Worm (Caenorhabditis elegans) whole organism, mixed stage, embryonic: ENCODE data around the gene nprl-2.

Experiments used
- M03D4.4 ChIP-seq: sonication (generic microtip); optimal IDR thresholded peaks from 2 replicates; lab custom pipeline; 2017; ENCODE audit warnings: mild to moderate bottlenecking, missing genetic modification characterization, missing compliant biosample characterization
- bed-3 ChIP-seq: fragments of 200-800 bp; sonication (Bioruptor generic); optimal IDR thresholded peaks from 3 replicates; lab custom pipeline; 2018; ENCODE audit warnings: mild to moderate bottlenecking, missing genetic modification characterization, moderate library complexity, missing compliant biosample characterization
- blmp-1 ChIP-seq: fragments of 150-350 bp; optimal IDR thresholded peaks from 2 replicates; lab custom pipeline; 2014; ENCODE audit warnings: missing biosample characterization, missing genetic modification characterization
- ceh-39 ChIP-seq: fragments of 150-350 bp; optimal IDR thresholded peaks from 2 replicates; lab custom pipeline; 2014; ENCODE audit warnings: missing biosample characterization, missing genetic modification characterization
- ceh-43 ChIP-seq: fragments of 200-800 bp; sonication (Bioruptor generic); optimal IDR thresholded peaks from 2 replicates; lab custom pipeline; 2018; ENCODE audit warnings: mild to moderate bottlenecking, missing genetic modification characterization, moderate library complexity, missing compliant biosample characterization
- ceh-83 ChIP-seq: fragments of 200-800 bp; sonication (Bioruptor generic); optimal IDR thresholded peaks from 2 replicates; lab custom pipeline; 2018; ENCODE audit warnings: mild to moderate bottlenecking, missing genetic modification characterization, missing compliant biosample characterization
- ces-1 ChIP-seq: fragments of 150-350 bp; optimal IDR thresholded peaks from 2 replicates; lab custom pipeline; 2014; ENCODE audit warnings: missing biosample characterization, missing genetic modification reagents, missing genetic modification characterization
- cnd-1 ChIP-seq: fragments of 200-800 bp; sonication (Bioruptor generic); optimal IDR thresholded peaks from 2 replicates; lab custom pipeline; 2018; ENCODE audit warnings: mild to moderate bottlenecking, missing genetic modification characterization, missing compliant biosample characterization
- drap-1 ChIP-seq: fragments of 200-800 bp; sonication (Bioruptor generic); optimal IDR thresholded peaks from 3 replicates; lab custom pipeline; 2018; ENCODE audit warnings: mild to moderate bottlenecking, missing genetic modification characterization, missing compliant biosample characterization
- elt-3 ChIP-seq: fragments of 150-350 bp; optimal IDR thresholded peaks from 2 replicates; lab custom pipeline; 2014; ENCODE audit warnings: missing biosample characterization, missing genetic modification characterization
- flh-1 ChIP-seq: fragments of 200-800 bp; sonication (Bioruptor generic); optimal IDR thresholded peaks from 2 replicates; lab custom pipeline; 2018; ENCODE audit warnings: mild to moderate bottlenecking, missing genetic modification characterization, moderate library complexity, missing compliant biosample characterization
- ham-2 ChIP-seq: fragments of 200-800 bp; sonication (Bioruptor generic); optimal IDR thresholded peaks from 2 replicates; lab custom pipeline; 2018; ENCODE audit warnings: mild to moderate bottlenecking, missing genetic modification characterization, missing compliant biosample characterization
- hlh-1 ChIP-seq: fragments of 150-350 bp; optimal IDR thresholded peaks from 2 replicates; lab custom pipeline; 2014; ENCODE audit warnings: missing biosample characterization, missing genetic modification reagents, missing genetic modification characterization
- lin-13 ChIP-seq: fragments of 150-350 bp; optimal IDR thresholded peaks from 2 replicates; lab custom pipeline; 2014; ENCODE audit warnings: missing biosample characterization, missing genetic modification characterization
- lin-32 ChIP-seq: fragments of 200-800 bp; sonication (Bioruptor generic); optimal IDR thresholded peaks from 2 replicates; lab custom pipeline; 2018; ENCODE audit warnings: mild to moderate bottlenecking, missing genetic modification characterization, missing compliant biosample characterization
- lsy-2 ChIP-seq: fragments of 150-350 bp; optimal IDR thresholded peaks from 2 replicates; lab custom pipeline; 2014; ENCODE audit warnings: missing biosample characterization, missing genetic modification characterization
- mab-5 ChIP-seq: fragments of 150-350 bp; optimal IDR thresholded peaks from 2 replicates; lab custom pipeline; 2014; ENCODE audit warnings: missing biosample characterization, missing genetic modification characterization
- mep-1 ChIP-seq: fragments of 150-350 bp; optimal IDR thresholded peaks from 2 replicates; lab custom pipeline; 2017; ENCODE audit warnings: missing biosample characterization, missing genetic modification reagents, missing genetic modification characterization, inconsistent platforms
- nhr-12 ChIP-seq: fragments of 150-350 bp; optimal IDR thresholded peaks from 2 replicates; lab custom pipeline; 2014; ENCODE audit warnings: missing biosample characterization, missing genetic modification characterization
- nhr-2 ChIP-seq: fragments of 150-350 bp; optimal IDR thresholded peaks from 2 replicates; lab custom pipeline; 2014; ENCODE audit warnings: missing biosample characterization, missing genetic modification characterization
- nhr-237 ChIP-seq: fragments of 150-350 bp; optimal IDR thresholded peaks from 2 replicates; lab custom pipeline; 2014; ENCODE audit warnings: missing biosample characterization, missing genetic modification characterization
- nhr-28 ChIP-seq: fragments of 150-350 bp; optimal IDR thresholded peaks from 2 replicates; lab custom pipeline; 2014; ENCODE audit warnings: missing biosample characterization, missing genetic modification characterization
- nhr-76 ChIP-seq: sonication (generic microtip); optimal IDR thresholded peaks from 2 replicates; lab custom pipeline; 2017; ENCODE audit warnings: missing biosample characterization, missing genetic modification characterization
- sem-2 ChIP-seq: fragments of 200-800 bp; sonication (Bioruptor generic); optimal IDR thresholded peaks from 2 replicates; lab custom pipeline; 2018; ENCODE audit warnings: mild to moderate bottlenecking, missing genetic modification characterization, missing compliant biosample characterization
- snpc-4 ChIP-seq: fragments of 150-350 bp; optimal IDR thresholded peaks from 2 replicates; lab custom pipeline; 2014; ENCODE audit warnings: missing biosample characterization, missing genetic modification characterization
- sptf-1 ChIP-seq: sonication (generic microtip); optimal IDR thresholded peaks from 2 replicates; lab custom pipeline; 2017; ENCODE audit warnings: mild to moderate bottlenecking, missing genetic modification characterization, moderate library complexity, missing compliant biosample characterization
- unc-120 ChIP-seq: sonication (generic microtip); optimal IDR thresholded peaks from 2 replicates; lab custom pipeline; 2017; ENCODE audit warnings: missing genetic modification characterization, missing compliant biosample characterization; ENCODE audit not compliant: poor library complexity, severe bottlenecking
- unc-39 ChIP-seq: fragments of 150-350 bp; optimal IDR thresholded peaks from 2 replicates; lab custom pipeline; 2014; ENCODE audit warnings: missing biosample characterization, missing genetic modification characterization
- unc-62 ChIP-seq: fragments of 150-350 bp; optimal IDR thresholded peaks from 2 replicates; lab custom pipeline; 2014; ENCODE audit warnings: missing biosample characterization, missing genetic modification reagents, missing genetic modification characterization
- zip-8 ChIP-seq: fragments of 150-350 bp; optimal IDR thresholded peaks from 2 replicates; lab custom pipeline; 2014; ENCODE audit warnings: missing biosample characterization, missing genetic modification characterization
- ztf-11 ChIP-seq: fragments of 150-350 bp; optimal IDR thresholded peaks from 2 replicates; lab custom pipeline; 2014; ENCODE audit warnings: missing biosample characterization, missing genetic modification characterization

Gene nprl-2

DNA sequence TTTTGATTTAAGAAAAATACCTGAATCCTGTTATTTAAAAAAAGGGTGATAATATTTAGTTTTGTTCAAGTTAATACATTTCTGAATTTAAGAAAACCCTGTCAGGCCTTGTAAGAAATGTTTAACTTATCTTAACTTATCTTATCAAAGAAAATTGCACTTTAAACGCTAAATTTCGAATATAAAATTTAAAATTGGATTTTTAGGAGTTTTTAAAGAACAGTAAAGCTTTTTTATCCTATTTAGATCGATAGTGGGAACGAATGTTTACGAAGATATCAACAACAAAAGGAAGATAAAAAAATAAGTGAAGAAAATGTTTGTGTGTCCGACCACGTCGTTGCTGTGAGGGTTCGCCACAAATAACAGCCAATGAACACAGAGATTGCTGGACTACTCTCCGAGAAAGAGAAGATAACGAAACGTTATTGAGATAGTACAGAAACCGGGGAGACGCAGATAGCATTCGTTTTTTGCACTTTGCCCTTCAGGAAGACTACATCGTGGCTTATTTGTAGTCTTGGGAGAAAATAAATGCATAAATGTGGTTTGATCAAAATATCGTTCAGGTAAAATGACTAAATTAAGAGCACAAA lies 3.6 kb upstream of the nprl-2 start, which contains the start of gene dif-1:
dif-1 (minus strand) TSS at position 51 of the 596 bp plus-strand sequence.
- TF ChIP-seq lin-32 (GFP tag; lab: Kevin White, UChicago), result no peak
- TF ChIP-seq elt-3 (tag; lab: Kevin White, UChicago), result no peak
- no peak for TF ChIP-seq M03D4.4 (tag; lab: Kevin White, UChicago)
- peak; percentile 90 for TF ChIP-seq nhr-12 (tag; lab: Kevin White, UChicago)
- no peak for TF ChIP-seq sem-2 (GFP tag; lab: Kevin White, UChicago)
- no peak for TF ChIP-seq cnd-1
- TF ChIP-seq, all 35 proteins: peak for 1

DNA sequence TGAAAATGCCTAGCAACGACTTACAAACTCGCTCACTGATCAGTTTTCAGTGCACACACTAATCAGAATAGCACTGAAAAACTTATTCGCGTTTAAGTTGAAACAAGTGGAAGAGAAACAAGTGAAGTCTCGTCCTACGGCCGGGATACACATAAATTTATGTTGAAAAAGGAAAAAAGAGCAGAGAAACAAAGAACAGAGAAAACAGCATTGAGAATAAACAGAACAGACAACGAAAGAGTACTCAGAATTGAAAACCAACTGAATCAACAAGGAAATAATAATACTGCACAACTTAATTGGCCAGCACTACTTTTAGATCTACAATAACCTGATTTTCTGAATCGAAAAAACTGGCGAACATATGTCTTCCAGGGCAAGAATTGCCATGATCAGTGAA lies 2.3 kb upstream of the nprl-2 start, which contains the start of gene F49E8.6:
F49E8.6 (minus strand) TSS at position 317 of the 400 bp plus-strand sequence.
- TF ChIP-seq mep-1 (tag; lab: Kevin White, UChicago) (no peak), lin-32 (GFP tag; lab: Kevin White, UChicago) (no peak), flh-1 (no peak), sem-2 (GFP tag; lab: Kevin White, UChicago) (no peak), nhr-2 (tag; lab: Kevin White, UChicago) (no peak), sptf-1 (tag; lab: Kevin White, UChicago) (no peak), zip-8 (tag; lab: Kevin White, UChicago) (no peak), unc-62 (GFP tag; lab: Kevin White, UChicago) (no peak), unc-39 (tag; lab: Kevin White, UChicago) (no peak), hlh-1 (tag; lab: Kevin White, UChicago) (no peak), M03D4.4 (tag; lab: Kevin White, UChicago) (no peak)
- TF ChIP-seq, all 35 proteins: peak for 0

- TF ChIP-seq nhr-76 (no peak), snpc-4 (tag; lab: Kevin White, UChicago) (no peak), nhr-28 (tag; lab: Kevin White, UChicago) (no peak), nhr-2 (tag; lab: Kevin White, UChicago) (no peak), mep-1 (tag; lab: Kevin White, UChicago) (no peak), M03D4.4 (tag; lab: Kevin White, UChicago) (no peak), ces-1 (GFP tag; lab: Kevin White, UChicago) (no peak), blmp-1 (tag; lab: Kevin White, UChicago) (no peak), hlh-1 (tag; lab: Kevin White, UChicago) (no peak), nhr-237 (tag; lab: Kevin White, UChicago) (no peak), sem-2 (GFP tag; lab: Kevin White, UChicago) (no peak), bed-3 (no peak), ham-2 (GFP tag; lab: Kevin White, UChicago) (no peak), lin-13 (tag; lab: Kevin White, UChicago) (no peak), drap-1 (GFP tag; lab: Kevin White, UChicago) (no peak), ceh-83 (GFP tag; lab: Kevin White, UChicago) (no peak), mab-5 (no peak), ztf-11 (no peak), unc-120 (tag; lab: Kevin White, UChicago) (no peak)
- TF ChIP-seq, all 35 proteins: peak for 0
Measured at ce11 chrIV:7558653-7559052, 2.0 kb downstream of the nprl-2 start.

DNA sequence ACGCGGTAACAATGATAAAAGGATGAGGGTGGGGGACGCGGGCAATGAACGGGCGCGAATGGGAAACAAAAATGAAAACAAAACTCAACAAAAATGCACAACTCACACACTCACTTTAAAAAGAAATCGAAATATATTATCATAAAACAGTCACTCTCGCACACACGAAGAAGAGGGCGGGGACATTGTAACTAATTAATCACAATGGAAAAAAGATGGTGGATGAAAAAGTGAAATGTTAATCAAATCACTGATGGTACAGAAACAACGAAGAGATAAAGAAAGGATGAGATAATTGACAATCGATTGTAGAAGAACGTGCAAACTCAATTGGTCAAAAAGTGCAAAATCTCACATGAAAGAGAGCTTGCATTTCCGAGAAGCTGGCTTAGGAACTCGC lies 2.6 kb downstream of the nprl-2 start:
- TF ChIP-seq mep-1 (tag; lab: Kevin White, UChicago) (no peak), M03D4.4 (tag; lab: Kevin White, UChicago) (no peak), ceh-43 (GFP tag; lab: Kevin White, UChicago) (no peak), nhr-237 (tag; lab: Kevin White, UChicago) (no peak), unc-62 (GFP tag; lab: Kevin White, UChicago) (no peak), hlh-1 (tag; lab: Kevin White, UChicago) (no peak), nhr-28 (tag; lab: Kevin White, UChicago) (no peak)
- TF ChIP-seq, all 35 proteins: peak for 0

DNA sequence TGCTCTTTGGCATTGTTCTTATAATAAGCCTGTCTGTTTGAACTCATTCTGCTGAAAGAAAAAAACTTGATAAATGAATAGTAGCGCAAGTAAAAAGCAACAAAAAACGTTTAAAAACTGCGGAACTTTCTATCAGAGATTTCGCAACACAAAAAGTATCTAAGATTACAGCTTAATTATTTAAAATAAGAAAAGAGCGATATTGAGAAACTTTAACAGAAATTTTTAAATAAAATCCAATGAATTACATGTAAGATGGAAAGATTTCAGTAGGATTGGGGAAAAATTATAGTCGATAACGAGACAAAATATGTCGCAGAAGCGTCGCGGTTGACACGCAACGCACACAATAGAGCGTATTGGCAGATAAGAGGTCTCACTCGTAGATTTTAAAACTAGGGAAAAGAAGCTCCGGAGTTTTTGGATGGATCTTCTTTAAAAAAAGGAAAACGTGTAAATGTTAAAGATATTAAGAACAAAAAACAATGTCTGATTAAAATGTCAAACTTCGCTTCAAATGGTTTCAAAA lies 5.1 kb downstream of the nprl-2 start, which contains the start of gene ima-3:
ima-3 (minus strand) TSS at position 51 of the 529 bp plus-strand sequence.
- TF ChIP-seq elt-3 (tag; lab: Kevin White, UChicago), result no peak
- TF ChIP-seq bed-3, result no peak
- TF ChIP-seq ceh-39 (tag; lab: Kevin White, UChicago), result peak; percentile 88
- TF ChIP-seq lsy-2, result peak; percentile 35
- peak; percentile 61 for TF ChIP-seq mep-1 (tag; lab: Kevin White, UChicago)
- peak; percentile 45 for TF ChIP-seq ces-1 (GFP tag; lab: Kevin White, UChicago)
- peak; percentile 52 for TF ChIP-seq nhr-237 (tag; lab: Kevin White, UChicago)
- TF ChIP-seq, all 35 proteins: peak for 5
